Worm (Caenorhabditis elegans): Measurements from ENCODE around the gene spp-31.

ce11 chrIV:1445920-1446319 is 39.6 kb downstream of the spp-31 start, which contains the start of gene clp-7:
- no peak for TF ChIP-seq ztf-23 (GFP tag; IDR thresholded peaks at IDR 0.05)
- TF ChIP-seq flt-1 (GFP tag; IDR thresholded peaks at IDR 0.05), result no peak
- no peak for TF ChIP-seq T22C8.4 (GFP tag; IDR thresholded peaks at IDR 0.05)
